Worm (Caenorhabditis elegans) whole organism, L3 larva: ENCODE results near the gene cnk-1.
"Not testable (repeated sequence)": the region's sequence is repeated elsewhere in the genome, so short reads cannot be mapped to it uniquely, and the experiment has no call there.

Experiments
- R02D3.7 ChIP-seq: fragments of 150-350 bp; optimal IDR thresholded peaks from 2 replicates; lab custom pipeline; 2014; ENCODE audit warnings: missing biosample characterization, missing genetic modification characterization
- aly-2 ChIP-seq: fragments of 150-350 bp; optimal IDR thresholded peaks from 2 replicates; lab custom pipeline; 2014; ENCODE audit warnings: missing biosample characterization, missing genetic modification characterization
- ama-1 ChIP-seq: fragments of 150-350 bp; optimal IDR thresholded peaks from 2 replicates; lab custom pipeline; 2018
- ceh-16 ChIP-seq: sonication (generic microtip); optimal IDR thresholded peaks from 2 replicates; lab custom pipeline; 2017; ENCODE audit warnings: missing biosample characterization, missing genetic modification characterization
- ceh-28 ChIP-seq: fragments of 150-350 bp; optimal IDR thresholded peaks from 2 replicates; lab custom pipeline; 2014; ENCODE audit warnings: missing biosample characterization, missing genetic modification reagents, missing genetic modification characterization
- ceh-82 ChIP-seq: fragments of 150-350 bp; optimal IDR thresholded peaks from 2 replicates; lab custom pipeline; 2014; ENCODE audit warnings: missing biosample characterization, missing genetic modification characterization
- egl-27 ChIP-seq: sonication (generic microtip); optimal IDR thresholded peaks from 4 replicates; lab custom pipeline; 2017; ENCODE audit warnings: missing biosample characterization, missing genetic modification reagents, missing genetic modification characterization
- egl-5 ChIP-seq: fragments of 150-350 bp; optimal IDR thresholded peaks from 2 replicates; lab custom pipeline; 2017; ENCODE audit warnings: missing biosample characterization, missing genetic modification reagents, missing genetic modification characterization, inconsistent platforms
- elt-1 ChIP-seq: fragments of 150-350 bp; optimal IDR thresholded peaks from 2 replicates; lab custom pipeline; 2014; ENCODE audit warnings: missing biosample characterization, missing genetic modification characterization
- eor-1 ChIP-seq, 2 experiments: fragments of 150-350 bp; optimal IDR thresholded peaks; 2 replicates each; lab custom pipeline; 2014 to 2018; ENCODE audit warnings: missing biosample characterization in 2 of 2, missing genetic modification characterization in 2 of 2
- fkh-10 ChIP-seq: sonication (generic microtip); optimal IDR thresholded peaks from 2 replicates; lab custom pipeline; 2017; ENCODE audit warnings: missing biosample characterization, missing genetic modification reagents, missing genetic modification characterization
- fkh-2 ChIP-seq: fragments of 150-350 bp; optimal IDR thresholded peaks from 2 replicates; lab custom pipeline; 2014; ENCODE audit warnings: missing biosample characterization, missing genetic modification reagents, missing genetic modification characterization
- hmg-11 ChIP-seq: sonication (generic microtip); optimal IDR thresholded peaks from 2 replicates; lab custom pipeline; 2016; ENCODE audit warnings: missing genetic modification characterization, missing compliant biosample characterization
- jun-1 ChIP-seq: fragments of 150-350 bp; optimal IDR thresholded peaks from 2 replicates; lab custom pipeline; 2014; ENCODE audit warnings: missing biosample characterization, missing genetic modification reagents, missing genetic modification characterization
- lin-15B ChIP-seq: fragments of 150-350 bp; optimal IDR thresholded peaks from 2 replicates; lab custom pipeline; 2014; ENCODE audit warnings: missing biosample characterization, missing genetic modification characterization
- lin-39 ChIP-seq: fragments of 150-350 bp; optimal IDR thresholded peaks from 2 replicates; lab custom pipeline; 2018; ENCODE audit warnings: missing biosample characterization, missing genetic modification reagents, missing genetic modification characterization
- lsy-12 ChIP-seq: sonication (generic microtip); optimal IDR thresholded peaks from 2 replicates; lab custom pipeline; 2016; ENCODE audit warnings: mild to moderate bottlenecking, missing genetic modification characterization, missing compliant biosample characterization
- mdl-1 ChIP-seq: fragments of 150-350 bp; optimal IDR thresholded peaks from 2 replicates; lab custom pipeline; 2014; ENCODE audit warnings: missing biosample characterization, missing genetic modification characterization
- mml-1 ChIP-seq: fragments of 150-350 bp; sonication (generic microtip); optimal IDR thresholded peaks from 3 replicates; lab custom pipeline; 2014; ENCODE audit warnings: missing biosample characterization, missing genetic modification characterization
- nfya-1 ChIP-seq: sonication (generic microtip); optimal IDR thresholded peaks from 2 replicates; lab custom pipeline; 2017; ENCODE audit warnings: missing genetic modification characterization, mild to moderate bottlenecking, missing compliant biosample characterization, antibody characterized with exemption, moderate library complexity; ENCODE audit not compliant: insufficient read depth
- nhr-11 ChIP-seq: fragments of 150-350 bp; optimal IDR thresholded peaks from 2 replicates; lab custom pipeline; 2014; ENCODE audit warnings: missing biosample characterization, missing genetic modification characterization
- nhr-12 ChIP-seq: fragments of 150-350 bp; optimal IDR thresholded peaks from 2 replicates; lab custom pipeline; 2014; ENCODE audit warnings: missing biosample characterization, missing genetic modification characterization
- nhr-28 ChIP-seq: fragments of 150-350 bp; optimal IDR thresholded peaks from 2 replicates; lab custom pipeline; 2014; ENCODE audit warnings: missing biosample characterization, missing genetic modification characterization
- nhr-43 ChIP-seq: sonication (generic microtip); optimal IDR thresholded peaks from 2 replicates; lab custom pipeline; 2016; ENCODE audit warnings: mild to moderate bottlenecking, missing genetic modification characterization, missing compliant biosample characterization; ENCODE audit not compliant: poor library complexity, severe bottlenecking
- nhr-67 ChIP-seq: fragments of 150-350 bp; optimal IDR thresholded peaks from 2 replicates; lab custom pipeline; 2014; ENCODE audit warnings: missing biosample characterization, missing genetic modification characterization
- nhr-76 ChIP-seq: fragments of 150-350 bp; sonication (generic microtip); optimal IDR thresholded peaks from 5 replicates; lab custom pipeline; 2014; ENCODE audit warnings: missing biosample characterization, missing genetic modification characterization
- pha-4 ChIP-seq: fragments of 150-350 bp; optimal IDR thresholded peaks from 2 replicates; lab custom pipeline; 2014; ENCODE audit warnings: missing biosample characterization, missing genetic modification reagents, missing genetic modification characterization
- pqm-1 ChIP-seq: fragments of 150-350 bp; optimal IDR thresholded peaks from 2 replicates; lab custom pipeline; 2017; ENCODE audit warnings: missing biosample characterization, missing genetic modification characterization, inconsistent platforms
- sea-2 ChIP-seq: fragments of 150-350 bp; sonication (generic microtip); optimal IDR thresholded peaks from 4 replicates; lab custom pipeline; 2014; ENCODE audit warnings: missing biosample characterization, missing genetic modification reagents, missing genetic modification characterization
- skn-1 ChIP-seq: fragments of 150-350 bp; optimal IDR thresholded peaks from 2 replicates; lab custom pipeline; 2014; ENCODE audit warnings: missing biosample characterization, missing genetic modification characterization
- snpc-4 ChIP-seq: fragments of 150-350 bp; optimal IDR thresholded peaks from 2 replicates; lab custom pipeline; 2014; ENCODE audit warnings: missing biosample characterization, missing genetic modification characterization
- tbx-2 ChIP-seq: sonication (generic microtip); optimal IDR thresholded peaks from 2 replicates; lab custom pipeline; 2016; ENCODE audit warnings: mild to moderate bottlenecking, missing genetic modification characterization, missing compliant biosample characterization
- unc-62 ChIP-seq: fragments of 150-350 bp; sonication (generic microtip); optimal IDR thresholded peaks from 4 replicates; lab custom pipeline; 2014; ENCODE audit warnings: missing biosample characterization, missing genetic modification reagents, missing genetic modification characterization
- zag-1 ChIP-seq: fragments of 150-350 bp; optimal IDR thresholded peaks from 2 replicates; lab custom pipeline; 2014; ENCODE audit warnings: missing biosample characterization, missing genetic modification characterization
- ztf-11 ChIP-seq: fragments of 150-350 bp; optimal IDR thresholded peaks from 2 replicates; lab custom pipeline; 2014; ENCODE audit warnings: missing biosample characterization, missing genetic modification characterization

Gene cnk-1

DNA sequence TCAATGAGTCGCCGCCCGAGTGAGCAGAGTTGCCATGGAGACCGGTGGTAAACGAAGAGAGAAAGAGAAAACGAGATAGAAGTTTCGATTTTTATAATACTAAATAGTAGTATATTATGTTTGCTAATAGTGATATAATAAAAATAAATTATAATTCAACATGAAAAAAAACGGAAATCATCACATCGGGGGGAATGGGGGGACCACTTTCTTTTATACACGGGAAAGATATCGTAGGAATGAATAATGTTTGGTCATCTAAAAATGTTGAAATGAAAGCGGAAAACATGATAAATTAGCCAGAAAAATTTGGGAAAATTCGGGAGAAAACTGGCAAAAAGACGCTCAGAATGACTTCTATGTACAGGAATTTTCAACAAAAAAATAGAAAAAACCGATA, 9.4 kb upstream of the cnk-1 start, which contains the start of gene bbs-5:
Gene bbs-5, minus strand, starts transcription at position 101 of the 400 bp plus-strand sequence.
- TF ChIP-seq nhr-12 (tag; lab: Kevin White, UChicago), result no peak
- TF ChIP-seq lsy-12 (tag; lab: Kevin White, UChicago), result no peak
- TF ChIP-seq nhr-43 (tag; lab: Kevin White, UChicago), result no peak
- TF ChIP-seq pqm-1 (tag; lab: Kevin White, UChicago), result no peak
- no peak for TF ChIP-seq nhr-28
- no peak for TF ChIP-seq R02D3.7 (tag; lab: Kevin White, UChicago)
- no peak for TF ChIP-seq fkh-2 (tag; lab: Kevin White, UChicago)
- TF ChIP-seq lin-15B, result no peak
- TF ChIP-seq skn-1 (tag; lab: Kevin White, UChicago), result no peak
- no peak for TF ChIP-seq snpc-4 (tag; lab: Kevin White, UChicago)
- no peak for TF ChIP-seq elt-1 (tag; lab: Kevin White, UChicago)
- TF ChIP-seq ztf-11 (tag; lab: Kevin White, UChicago), result no peak
- no peak for TF ChIP-seq mml-1 (tag; lab: Kevin White, UChicago)
- TF ChIP-seq lin-39 (tag; lab: Kevin White, UChicago), result no peak
- TF ChIP-seq, all 47 proteins: peak for 0

- TF ChIP-seq ceh-82 (tag; lab: Kevin White, UChicago); ama-1 (lab: Kevin White, UChicago); nhr-76 (tag; lab: Kevin White, UChicago): not testable (repeated sequence)
These were observed 4.2 kb upstream of the cnk-1 start, which contains the start of gene inpp-4B for ce11 chrIII:10266824-10267223. TSS of gene inpp-4B (minus strand) at chrIII:10266877.

DNA sequence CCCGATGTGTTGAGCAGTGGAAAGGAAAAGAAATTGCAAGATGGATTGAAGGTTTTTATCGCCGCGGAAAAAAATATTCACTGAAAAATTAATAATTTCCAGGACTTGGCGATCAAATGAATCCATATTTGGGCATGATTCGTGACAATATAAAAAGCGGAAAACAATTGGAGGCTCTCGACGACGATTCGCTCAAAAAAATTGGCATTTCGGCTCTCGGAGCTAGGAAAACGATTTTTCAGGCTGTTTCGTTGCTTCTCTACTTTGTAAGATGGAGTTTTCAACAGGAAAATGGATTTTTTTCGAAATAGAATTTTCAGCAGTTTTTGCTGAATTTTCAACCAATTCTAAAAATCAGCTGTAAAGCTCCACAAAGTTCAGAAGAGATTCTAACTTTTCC, 750 bp downstream of the cnk-1 start:
- TF ChIP-seq egl-27 (tag; lab: Kevin White, UChicago) (no peak), ztf-11 (tag; lab: Kevin White, UChicago) (no peak), nhr-12 (tag; lab: Kevin White, UChicago) (no peak), hmg-11 (no peak), zag-1 (tag; lab: Kevin White, UChicago) (no peak)
- TF ChIP-seq, all 47 proteins: peak for 0

DNA sequence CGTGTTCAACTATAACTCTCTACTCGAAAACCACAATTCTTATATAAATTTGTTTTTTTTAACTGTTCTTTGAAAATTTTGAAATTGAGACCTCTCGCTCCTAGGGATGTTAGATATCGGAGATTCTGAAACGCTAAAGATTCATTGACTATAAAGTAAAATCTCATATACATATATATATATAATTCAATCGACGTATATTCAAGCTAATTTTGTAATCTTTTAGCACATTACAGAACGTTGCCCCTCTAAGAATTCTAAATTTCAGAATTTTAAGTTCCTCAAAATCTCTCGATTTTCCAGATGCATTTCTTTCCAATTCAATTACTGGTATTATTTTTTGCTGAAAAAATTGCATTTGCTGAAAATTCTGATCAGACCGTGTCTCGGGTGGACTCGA, 7.8 kb downstream of the cnk-1 start, which contains the start of gene pad-2:
Gene pad-2, plus strand, starts transcription at position 301 of the 400 bp plus-strand sequence.
- TF ChIP-seq ceh-16 (tag; lab: Kevin White, UChicago) (no peak), egl-5 (tag; lab: Kevin White, UChicago) (no peak), ceh-28 (tag; lab: Kevin White, UChicago) (no peak), nhr-76 (tag; lab: Kevin White, UChicago) (no peak), nhr-12 (tag; lab: Kevin White, UChicago) (no peak), pha-4 (tag; lab: Kevin White, UChicago) (no peak), aly-2 (tag; lab: Kevin White, UChicago) (no peak), nhr-67 (no peak), lin-39 (tag; lab: Kevin White, UChicago) (no peak), mml-1 (tag; lab: Kevin White, UChicago) (no peak)

DNA sequence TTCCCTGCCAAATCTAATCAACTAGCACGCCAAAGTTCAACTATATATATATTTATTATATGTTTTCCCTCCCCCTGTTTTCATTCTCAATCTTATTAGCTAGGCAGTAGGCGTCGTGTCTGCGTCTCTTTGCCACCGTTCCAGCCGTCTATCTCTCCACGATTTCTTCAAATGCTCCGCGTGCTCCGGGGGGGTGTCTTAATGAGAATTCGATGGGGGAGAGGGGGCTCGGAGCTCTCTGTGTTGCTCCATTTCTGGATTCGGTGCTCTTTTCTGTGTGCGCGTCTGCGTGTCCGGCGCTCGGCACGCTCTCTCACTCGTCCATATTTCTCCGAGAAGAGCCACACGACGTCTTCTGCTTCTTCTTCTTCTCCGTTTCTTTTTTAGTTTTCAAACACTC, 13.2 kb downstream of the cnk-1 start:
- TF ChIP-seq jun-1 (tag; lab: Kevin White, UChicago) (no peak), unc-62 (no peak), elt-1 (tag; lab: Kevin White, UChicago) (peak; percentile 13), tbx-2 (tag; lab: Kevin White, UChicago) (peak; percentile 8), nhr-12 (tag; lab: Kevin White, UChicago) (no peak), nhr-11 (tag; lab: Kevin White, UChicago) (no peak), snpc-4 (tag; lab: Kevin White, UChicago) (peak; percentile 11), eor-1 (tag; optimal IDR thresholded peaks at IDR 0.05; lab: Kevin White, UChicago) (no peak), lin-39 (tag; lab: Kevin White, UChicago) (peak; percentile 94), ceh-28 (tag; lab: Kevin White, UChicago) (peak; percentile 31), ceh-82 (tag; lab: Kevin White, UChicago) (no peak), fkh-10 (GFP tag; lab: Kevin White, UChicago) (peak; percentile 87), mdl-1 (peak; percentile 12), hmg-11 (peak; percentile 73), zag-1 (tag; lab: Kevin White, UChicago) (no peak), egl-5 (tag; lab: Kevin White, UChicago) (no peak), pha-4 (tag; lab: Kevin White, UChicago) (no peak), lin-15B (peak; percentile 52), nfya-1 (tag; lab: Kevin White, UChicago) (peak; percentile 74), lsy-12 (tag; lab: Kevin White, UChicago) (no peak), skn-1 (tag; lab: Kevin White, UChicago) (no peak), egl-27 (tag; lab: Kevin White, UChicago) (no peak), sea-2 (GFP tag; lab: Kevin White, UChicago) (peak; percentile 8)
